Fruit fly (Drosophila melanogaster) whole organism, adult: ENCODE results near the gene CG33003.

Source experiments
- CG11617 ChIP-seq: fragments of 200-800 bp; sonication (Bioruptor generic); optimal IDR thresholded peaks from 2 replicates; lab custom pipeline; 2017; ENCODE audit warnings: mild to moderate bottlenecking, missing biosample characterization, missing genetic modification reagents, missing genetic modification characterization
- CG12768 ChIP-seq: fragments of 200-800 bp; sonication (Bioruptor generic); optimal IDR thresholded peaks from 2 replicates; lab custom pipeline; 2017; ENCODE audit warnings: missing biosample characterization, missing genetic modification characterization, mild to moderate bottlenecking, moderate library complexity, missing genetic modification reagents
- CG14711 ChIP-seq: fragments of 200-800 bp; sonication (Bioruptor generic); optimal IDR thresholded peaks from 2 replicates; lab custom pipeline; 2018; ENCODE audit warnings: missing biosample characterization, mild to moderate bottlenecking, missing genetic modification characterization, moderate library complexity
- CG1620 ChIP-seq: fragments of 200-800 bp; sonication (Bioruptor generic); optimal IDR thresholded peaks from 2 replicates; lab custom pipeline; 2016; ENCODE audit warnings: missing biosample characterization, missing genetic modification characterization
- CG33017 ChIP-seq: fragments of 200-800 bp; sonication (Bioruptor generic); optimal IDR thresholded peaks from 2 replicates; lab custom pipeline; 2018; ENCODE audit warnings: missing biosample characterization, mild to moderate bottlenecking, missing genetic modification characterization, moderate library complexity
- CG5204 ChIP-seq: fragments of 200-800 bp; sonication (Bioruptor generic); optimal IDR thresholded peaks from 2 replicates; lab custom pipeline; 2016; ENCODE audit warnings: missing biosample characterization, missing genetic modification characterization
- CG7045 ChIP-seq: fragments of 200-800 bp; sonication (Bioruptor generic); optimal IDR thresholded peaks from 2 replicates; lab custom pipeline; 2017; ENCODE audit warnings: missing biosample characterization, mild to moderate bottlenecking, missing genetic modification characterization
- CG7101 ChIP-seq: fragments of 200-800 bp; sonication (Bioruptor generic); optimal IDR thresholded peaks from 2 replicates; lab custom pipeline; 2018; ENCODE audit warnings: missing biosample characterization, mild to moderate bottlenecking, missing genetic modification characterization, moderate library complexity
- Clk ChIP-seq: fragments of 200-800 bp; sonication (Bioruptor generic); optimal IDR thresholded peaks from 2 replicates; lab custom pipeline; 2017; ENCODE audit warnings: missing biosample characterization, missing genetic modification characterization
- Crg-1 ChIP-seq: fragments of 200-800 bp; sonication (Bioruptor generic); optimal IDR thresholded peaks from 2 replicates; lab custom pipeline; 2016; ENCODE audit warnings: missing biosample characterization, missing genetic modification characterization
- Hr96 ChIP-seq: fragments of 200-800 bp; sonication (Bioruptor generic); optimal IDR thresholded peaks from 2 replicates; lab custom pipeline; 2016; ENCODE audit warnings: missing biosample characterization, missing genetic modification characterization
- Mnt ChIP-seq: fragments of 200-800 bp; sonication (Bioruptor generic); optimal IDR thresholded peaks from 2 replicates; lab custom pipeline; 2016; ENCODE audit warnings: missing biosample characterization, mild to moderate bottlenecking, missing genetic modification characterization
- bab1 ChIP-seq: fragments of 200-800 bp; sonication (Bioruptor generic); optimal IDR thresholded peaks from 3 replicates; lab custom pipeline; 2019; ENCODE audit warnings: missing biosample characterization, mild to moderate bottlenecking, missing genetic modification characterization, moderate library complexity
- cic ChIP-seq: fragments of 200-800 bp; sonication (Bioruptor generic); optimal IDR thresholded peaks from 2 replicates; lab custom pipeline; 2017; ENCODE audit warnings: missing biosample characterization, mild to moderate bottlenecking, missing genetic modification characterization, moderate library complexity
- cnc ChIP-seq, 2 experiments: fragments of >200 bp; optimal IDR thresholded peaks; 2 replicates each; lab custom pipeline; 2017
- kay ChIP-seq: fragments of 200-800 bp; sonication (Bioruptor generic); peaks from one replicate; lab custom pipeline; 2016; ENCODE audit warnings: missing biosample characterization, missing genetic modification characterization, borderline replicate concordance
- ovo ChIP-seq: fragments of 200-800 bp; sonication (Bioruptor generic); optimal IDR thresholded peaks from 2 replicates; lab custom pipeline; 2016; ENCODE audit warnings: missing biosample characterization, missing genetic modification characterization
- pad ChIP-seq: fragments of 200-800 bp; sonication (Bioruptor generic); optimal IDR thresholded peaks from 3 replicates; lab custom pipeline; 2017; ENCODE audit warnings: missing biosample characterization, missing genetic modification characterization, mild to moderate bottlenecking, moderate library complexity, missing genetic modification reagents
- tj ChIP-seq: fragments of 200-800 bp; sonication (Bioruptor generic); optimal IDR thresholded peaks from 3 replicates; lab custom pipeline; 2017; ENCODE audit warnings: missing biosample characterization, mild to moderate bottlenecking, missing genetic modification characterization, moderate library complexity
- toe ChIP-seq: fragments of 200-800 bp; sonication (Bioruptor generic); optimal IDR thresholded peaks from 2 replicates; lab custom pipeline; 2016; ENCODE audit warnings: missing biosample characterization, missing genetic modification characterization

CG33003 gene

DNA sequence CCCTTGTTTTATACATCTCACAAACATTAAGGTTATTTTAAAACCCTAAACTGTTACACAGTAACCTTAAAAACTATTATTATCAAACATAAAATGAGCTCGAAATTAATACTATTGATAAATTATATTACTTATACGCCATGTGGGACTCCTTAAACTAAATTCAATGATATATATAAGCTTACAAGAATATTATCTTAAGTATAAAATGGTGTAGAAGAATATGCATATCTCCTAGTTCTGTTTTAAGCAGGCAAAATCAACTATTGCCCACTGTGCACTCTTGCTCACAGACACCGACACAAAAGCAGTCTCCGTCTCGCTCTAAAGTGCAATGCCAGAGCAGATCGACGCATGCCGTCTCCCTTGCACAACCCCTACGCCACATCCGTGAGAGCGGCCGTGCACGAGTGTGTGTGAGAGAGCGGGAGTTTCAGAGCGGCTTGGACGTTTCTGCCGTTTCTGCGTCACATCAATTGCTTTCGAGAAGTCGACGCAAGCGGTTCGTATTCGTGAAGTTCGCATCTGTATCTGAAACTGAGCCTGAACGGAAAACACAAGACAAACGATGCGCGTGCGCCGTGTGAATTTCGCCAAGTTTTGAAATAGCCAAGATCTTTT lies 29.1 kb upstream of the CG33003 start:
- TF ChIP-seq CG12768 (GFP tag; lab: Kevin White, UChicago) (no peak), tj (GFP tag; lab: Kevin White, UChicago) (peak; percentile 55), pad (GFP tag; lab: Kevin White, UChicago) (peak; percentile 93), bab1 (GFP tag; lab: Kevin White, UChicago) (peak; percentile 33), Mnt (no peak), Hr96 (GFP tag; lab: Kevin White, UChicago) (no peak), CG11617 (no peak)

dm6 chr2L:4372802-4373570 lies 27.8 kb upstream of the CG33003 start:
- no peak for TF ChIP-seq kay (GFP tag; lab: Kevin White, UChicago)
- TF ChIP-seq CG7045 (GFP tag; lab: Kevin White, UChicago), result no peak
- TF ChIP-seq bab1 (GFP tag; lab: Kevin White, UChicago), result no peak
- no peak for TF ChIP-seq CG1620
- TF ChIP-seq CG7101 (tag; lab: Kevin White, UChicago), result no peak
- TF ChIP-seq CG11617, result no peak
- TF ChIP-seq toe, result no peak
- TF ChIP-seq cic (GFP tag; lab: Kevin White, UChicago), result no peak
- no peak for TF ChIP-seq Hr96 (GFP tag; lab: Kevin White, UChicago)
- no peak for TF ChIP-seq Crg-1 (GFP tag; lab: Kevin White, UChicago)
- TF ChIP-seq pad (GFP tag; lab: Kevin White, UChicago), result no peak
- no peak for TF ChIP-seq cnc (optimal IDR thresholded peaks at IDR 0.05; lab: Kevin White, UChicago)
- no peak for TF ChIP-seq Mnt
- no peak for TF ChIP-seq ovo (GFP tag; lab: Kevin White, UChicago)
- no peak for TF ChIP-seq tj (GFP tag; lab: Kevin White, UChicago)
- TF ChIP-seq Clk (GFP tag; lab: Kevin White, UChicago), result no peak
- no peak for TF ChIP-seq CG5204 (GFP tag; lab: Kevin White, UChicago)
- no peak for TF ChIP-seq CG14711 (tag; lab: Kevin White, UChicago)
- no peak for TF ChIP-seq CG12768 (GFP tag; lab: Kevin White, UChicago)
- no peak for TF ChIP-seq CG33017

DNA sequence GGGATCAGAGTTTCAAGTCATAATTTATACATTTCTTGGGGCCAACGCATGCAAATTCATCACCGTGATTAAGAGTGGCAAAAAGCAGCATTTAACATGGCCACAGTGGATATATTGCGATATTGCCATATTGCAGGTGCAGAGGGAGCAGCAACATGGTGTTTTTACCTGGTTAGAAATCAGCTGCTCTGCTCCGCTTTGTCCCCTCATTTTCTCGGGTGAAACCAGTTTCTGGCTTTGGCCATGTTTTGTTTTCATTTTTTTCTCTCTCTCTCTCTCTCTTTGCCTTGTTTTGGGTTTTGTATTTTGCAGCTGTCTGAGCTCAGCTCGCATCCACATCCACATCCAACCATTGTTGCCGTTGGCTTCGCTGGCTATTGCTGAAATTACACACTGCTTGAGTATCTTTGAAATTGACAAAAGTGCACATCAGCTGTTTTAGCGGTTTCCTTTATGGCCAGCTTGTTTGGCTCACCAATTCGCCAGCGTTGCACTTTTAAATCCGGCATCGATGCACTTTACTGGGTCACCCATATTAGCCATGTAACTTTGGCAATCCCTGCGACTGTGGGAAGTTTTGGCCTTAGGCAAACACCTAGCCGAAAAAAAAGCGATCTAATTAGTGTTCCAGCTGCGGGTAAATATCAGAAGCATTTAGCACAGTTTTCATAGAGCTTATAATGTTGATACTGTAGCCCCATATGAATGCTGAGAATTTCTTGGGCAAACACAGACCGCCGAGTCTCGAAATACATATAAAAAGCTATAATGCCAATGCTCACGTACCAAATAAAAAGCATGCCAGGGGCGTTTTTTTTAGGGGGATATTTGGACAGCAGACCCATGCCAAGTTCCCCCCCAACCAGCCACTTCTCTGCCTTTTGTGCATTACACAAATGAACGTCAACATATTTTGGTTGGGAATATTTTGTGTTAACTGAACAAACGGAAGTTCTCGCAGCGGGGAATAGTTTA lies 25.4 kb upstream of the CG33003 start:
- TF ChIP-seq tj (GFP tag; lab: Kevin White, UChicago) (peak; percentile 98), CG12768 (GFP tag; lab: Kevin White, UChicago) (no peak)

- TF ChIP-seq Hr96 (GFP tag; lab: Kevin White, UChicago) (no peak), CG11617 (no peak), CG12768 (GFP tag; lab: Kevin White, UChicago) (no peak), tj (GFP tag; lab: Kevin White, UChicago) (no peak), cic (GFP tag; lab: Kevin White, UChicago) (no peak), pad (GFP tag; lab: Kevin White, UChicago) (no peak), ovo (GFP tag; lab: Kevin White, UChicago) (no peak)
Observed at dm6 chr2L:4377747-4378146, 23.0 kb upstream of the CG33003 start.

DNA sequence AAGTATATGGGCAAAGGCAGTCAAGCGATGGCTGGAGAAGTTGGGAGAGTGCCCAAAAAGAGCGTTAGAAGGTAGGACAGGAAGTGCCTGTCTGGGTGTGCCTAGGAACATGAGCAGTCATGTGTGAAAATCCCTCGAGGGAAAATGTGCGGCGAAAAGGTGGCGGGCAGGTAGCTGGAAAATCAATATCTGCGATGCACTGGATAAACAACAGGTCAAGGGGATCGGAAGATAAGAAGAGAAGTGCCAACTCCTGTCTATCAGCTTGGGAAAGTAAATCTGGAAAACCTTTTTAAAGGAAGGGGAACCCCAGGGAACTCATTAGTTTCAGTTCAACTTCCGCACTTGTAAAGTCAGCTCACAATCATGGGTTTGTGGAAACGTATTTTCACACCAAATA lies 22.4 kb upstream of the CG33003 start:
- TF ChIP-seq Hr96 (GFP tag; lab: Kevin White, UChicago) (no peak), CG1620 (no peak), Crg-1 (GFP tag; lab: Kevin White, UChicago) (no peak), CG12768 (GFP tag; lab: Kevin White, UChicago) (no peak), CG33017 (no peak), Clk (GFP tag; lab: Kevin White, UChicago) (no peak), bab1 (GFP tag; lab: Kevin White, UChicago) (no peak), cnc (optimal IDR thresholded peaks at IDR 0.05; lab: Kevin White, UChicago) (no peak), cic (GFP tag; lab: Kevin White, UChicago) (no peak), pad (GFP tag; lab: Kevin White, UChicago) (no peak), ovo (GFP tag; lab: Kevin White, UChicago) (no peak), CG7101 (tag; lab: Kevin White, UChicago) (no peak), CG7045 (GFP tag; lab: Kevin White, UChicago) (no peak), tj (GFP tag; lab: Kevin White, UChicago) (no peak), CG5204 (GFP tag; lab: Kevin White, UChicago) (no peak), toe (no peak), kay (GFP tag; lab: Kevin White, UChicago) (no peak), CG11617 (no peak), CG14711 (tag; lab: Kevin White, UChicago) (no peak), Mnt (no peak)
